Fruit fly (Drosophila melanogaster): ENCODE results near the gene CG13659.

The CG13659 gene

DNA sequence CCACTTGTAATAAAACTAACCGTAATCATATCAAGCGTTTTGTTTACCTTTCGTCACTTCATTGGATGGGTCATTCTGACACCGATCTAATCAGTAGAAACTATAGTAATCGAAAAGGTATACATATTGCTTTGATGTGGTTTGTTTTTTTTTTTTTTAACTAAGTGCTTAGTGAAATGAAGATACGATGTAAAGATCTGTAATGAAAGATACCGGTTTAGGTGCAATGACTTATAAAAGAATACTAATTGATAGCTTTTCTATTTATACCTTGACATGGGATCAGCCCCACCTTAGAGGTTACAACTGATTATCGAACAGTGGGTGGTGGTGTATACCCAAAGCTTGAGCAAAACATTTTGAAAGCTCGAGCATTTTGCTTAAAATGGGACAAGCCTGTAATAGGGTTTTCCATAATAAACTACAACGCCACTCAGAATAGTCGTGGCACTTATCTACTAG is 17.5 kb upstream of the CG13659 start, which contains the start of gene CG31300:
Gene CG31300 (plus strand): TSS at position 412 of the 462 bp plus-strand sequence.
- TF ChIP-seq CG14655 (GFP tag; optimal IDR thresholded peaks at IDR 0.05), result no peak
- no peak for TF ChIP-seq Pif1B (GFP tag; optimal IDR thresholded peaks at IDR 0.05)
- TF ChIP-seq Snoo (tag; optimal IDR thresholded peaks at IDR 0.05), result no peak
- TF ChIP-seq CG13204 (GFP tag; optimal IDR thresholded peaks at IDR 0.05), result no peak
- no peak for TF ChIP-seq D1 (tag; optimal IDR thresholded peaks at IDR 0.05)
- no peak for TF ChIP-seq CG15710 (tag; optimal IDR thresholded peaks at IDR 0.05)
- TF ChIP-seq CG4496 (GFP tag; IDR thresholded peaks at IDR 0.05), result no peak
- no peak for TF ChIP-seq gl (tag; optimal IDR thresholded peaks at IDR 0.05)
- no peak for TF ChIP-seq CG10348 (GFP tag; IDR thresholded peaks at IDR 0.05)
- TF ChIP-seq CG12605 (GFP tag; IDR thresholded peaks at IDR 0.05), result no peak
- no peak for TF ChIP-seq CG8159 (tag; optimal IDR thresholded peaks at IDR 0.05)
- no peak for TF ChIP-seq CG34367 (tag; optimal IDR thresholded peaks at IDR 0.05)
- TF ChIP-seq fd96Ca (GFP tag; IDR thresholded peaks at IDR 0.05), result no peak

DNA sequence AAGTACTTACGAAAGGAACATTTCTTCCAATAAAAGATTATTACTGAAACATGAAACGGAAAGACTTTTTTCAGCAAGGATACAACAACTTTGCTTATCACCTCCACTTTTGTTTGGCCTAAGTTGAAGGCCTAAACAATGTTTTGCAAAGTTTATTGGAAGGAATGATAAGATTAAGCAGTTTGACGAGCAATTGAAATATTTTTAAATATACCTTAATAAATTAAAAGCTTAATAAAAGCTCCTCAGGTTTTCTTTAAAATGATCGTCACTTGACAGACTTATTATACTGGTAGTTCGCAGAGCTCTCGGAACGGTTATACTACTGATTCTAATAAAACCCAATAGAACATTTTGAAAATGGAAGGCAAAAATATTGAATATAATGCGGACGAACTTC is 15.5 kb upstream of the CG13659 start, which contains the start of gene CG31104:
Gene CG31104 (plus strand): TSS at position 301 of the 400 bp plus-strand sequence.
- TF ChIP-seq CG13204 (GFP tag; optimal IDR thresholded peaks at IDR 0.05) (no peak), CG4496 (GFP tag; IDR thresholded peaks at IDR 0.05) (no peak), CG12605 (GFP tag; IDR thresholded peaks at IDR 0.05) (no peak), CG32121 (GFP tag; IDR thresholded peaks at IDR 0.05) (no peak), Pif1B (GFP tag; optimal IDR thresholded peaks at IDR 0.05) (no peak), CG34367 (tag; optimal IDR thresholded peaks at IDR 0.05) (no peak), CG17806 (tag; optimal IDR thresholded peaks at IDR 0.05) (no peak), CG8301 (tag; optimal IDR thresholded peaks at IDR 0.05) (no peak), EcR (GFP tag; optimal IDR thresholded peaks at IDR 0.05) (no peak), gl (tag; optimal IDR thresholded peaks at IDR 0.05) (no peak), Ets98B (GFP tag; IDR thresholded peaks at IDR 0.05) (no peak), rn (GFP tag; IDR thresholded peaks at IDR 0.05) (no peak), CG10348 (GFP tag; IDR thresholded peaks at IDR 0.05) (no peak), Snoo (tag; optimal IDR thresholded peaks at IDR 0.05) (no peak), fd96Ca (GFP tag; IDR thresholded peaks at IDR 0.05) (no peak), Pif1A (GFP tag; optimal IDR thresholded peaks at IDR 0.05) (no peak), CG15710 (tag; optimal IDR thresholded peaks at IDR 0.05) (no peak), CG9948 (tag; optimal IDR thresholded peaks at IDR 0.05) (no peak)

dm6 chr3R:25287128-25287527 is 13.6 kb upstream of the CG13659 start, which contains the start of gene CG13658:
Gene CG13658 (plus strand): TSS chr3R:25287474.
- TF ChIP-seq CG12605 (GFP tag; IDR thresholded peaks at IDR 0.05), result no peak
- no peak for TF ChIP-seq EcR (GFP tag; optimal IDR thresholded peaks at IDR 0.05)
- TF ChIP-seq Pif1B (GFP tag; optimal IDR thresholded peaks at IDR 0.05), result no peak

dm6 chr3R:25289589-25289988 is 11.1 kb upstream of the CG13659 start, which contains the start of gene CG11893:
Gene CG11893 (plus strand): TSS chr3R:25289889.
- TF ChIP-seq Pif1B (GFP tag; optimal IDR thresholded peaks at IDR 0.05) (no peak), Snoo (tag; optimal IDR thresholded peaks at IDR 0.05) (no peak), CG32121 (GFP tag; IDR thresholded peaks at IDR 0.05) (no peak), CG13204 (GFP tag; optimal IDR thresholded peaks at IDR 0.05) (no peak), CG34367 (tag; optimal IDR thresholded peaks at IDR 0.05) (no peak), D1 (tag; optimal IDR thresholded peaks at IDR 0.05) (no peak)

dm6 chr3R:25292864-25293284 is 7.8 kb upstream of the CG13659 start, which contains the start of gene CG31098:
Gene CG31098 (minus strand): TSS chr3R:25292977.
- peak; percentile 10 for TF ChIP-seq Pif1A (GFP tag; optimal IDR thresholded peaks at IDR 0.05)
- no peak for TF ChIP-seq gl (tag; optimal IDR thresholded peaks at IDR 0.05)
- TF ChIP-seq Pif1B (GFP tag; optimal IDR thresholded peaks at IDR 0.05), result peak; percentile 37

DNA sequence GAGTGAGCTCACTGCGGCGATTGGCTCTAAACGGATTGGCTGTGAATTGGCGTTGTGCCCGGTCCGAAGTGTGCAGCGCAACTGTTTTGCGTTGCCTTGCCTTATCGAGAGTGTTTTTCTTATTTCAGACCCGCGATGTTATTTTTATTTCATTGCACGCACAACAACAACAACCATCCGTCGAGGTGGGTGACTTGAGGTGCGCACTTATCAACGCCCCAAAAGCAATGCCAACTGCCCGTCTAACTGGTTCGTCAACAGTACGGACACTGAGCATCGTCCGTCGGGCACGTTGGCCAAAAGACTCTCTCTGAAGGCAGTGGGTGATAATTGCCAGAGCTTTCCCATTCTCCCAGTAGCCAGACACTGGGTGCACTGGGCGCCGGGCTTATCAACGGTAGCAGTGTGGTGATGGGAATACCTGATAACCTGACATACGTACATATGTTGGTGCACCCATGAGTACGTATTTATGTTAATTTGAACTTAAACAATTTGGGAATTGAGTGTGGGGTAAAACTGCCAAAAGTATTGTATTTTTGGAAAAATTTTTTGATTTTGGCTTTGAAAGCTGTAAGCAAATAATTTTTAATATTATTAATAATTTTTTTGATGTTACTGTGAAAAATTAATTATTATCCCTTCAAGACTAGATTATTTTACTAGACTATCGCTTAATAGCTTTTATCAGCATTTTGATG is 5.2 kb upstream of the CG13659 start, which contains the start of gene CG31102:
Gene CG31102 (minus strand): TSS at position 275 of the 701 bp plus-strand sequence.
- TF ChIP-seq CG8301 (tag; optimal IDR thresholded peaks at IDR 0.05), result no peak
- no peak for TF ChIP-seq CG12605 (GFP tag; IDR thresholded peaks at IDR 0.05)
- TF ChIP-seq CG32121 (GFP tag; IDR thresholded peaks at IDR 0.05), result peak; percentile 43; the same call in 1 of the 2 replicates
- no peak for TF ChIP-seq rn (GFP tag; IDR thresholded peaks at IDR 0.05)
- no peak for TF ChIP-seq gl (tag; optimal IDR thresholded peaks at IDR 0.05)
- no peak for TF ChIP-seq CG15710 (tag; optimal IDR thresholded peaks at IDR 0.05)
- no peak for TF ChIP-seq Pif1A (GFP tag; optimal IDR thresholded peaks at IDR 0.05)
- TF ChIP-seq Pif1B (GFP tag; optimal IDR thresholded peaks at IDR 0.05), result no peak
- no peak for TF ChIP-seq CG4496 (GFP tag; IDR thresholded peaks at IDR 0.05)
- TF ChIP-seq CG9948 (tag; optimal IDR thresholded peaks at IDR 0.05), result no peak
- no peak for TF ChIP-seq Ets98B (GFP tag; IDR thresholded peaks at IDR 0.05)
- TF ChIP-seq EcR (GFP tag; optimal IDR thresholded peaks at IDR 0.05), result peak; percentile 63
- no peak for TF ChIP-seq D1 (tag; optimal IDR thresholded peaks at IDR 0.05)
- TF ChIP-seq CG14655 (GFP tag; optimal IDR thresholded peaks at IDR 0.05), result no peak
- no peak for TF ChIP-seq CG34367 (tag; optimal IDR thresholded peaks at IDR 0.05)
